Fruit fly (Drosophila melanogaster) whole organism, prepupa: ENCODE data around the gene Rgl.

Experiments used
- Blimp-1 ChIP-seq: fragments of 200-800 bp; sonication (Bioruptor generic); optimal IDR thresholded peaks from 3 replicates; lab custom pipeline; 2017; ENCODE audit warnings: missing biosample characterization, missing genetic modification characterization, mild to moderate bottlenecking, moderate library complexity, missing genetic modification reagents
- dsx ChIP-seq: fragments of 200-800 bp; optimal IDR thresholded peaks from 3 replicates; lab custom pipeline; 2019; ENCODE audit warnings: missing biosample characterization, mild to moderate bottlenecking, missing genetic modification characterization, moderate library complexity; ENCODE audit not compliant: poor library complexity, severe bottlenecking

- TF ChIP-seq Blimp-1 (GFP tag; lab: Kevin White, UChicago), result no peak
- TF ChIP-seq dsx (GFP tag; lab: Kevin White, UChicago), result no peak
Measured at dm6 chr3L:13859688-13860373, 65.3 kb downstream of the Rgl start.
